Fruit fly (Drosophila melanogaster) whole organism, embryonic: ENCODE measurements around the gene nAChRalpha6.

Experiments used
- Ada2b ChIP-seq: fragments of 200-800 bp; sonication (Bioruptor generic); IDR thresholded peaks from 2 replicates; pipeline ENCODE4 v1.3.6; 2022; ENCODE audit warnings: missing biosample characterization, missing genetic modification characterization
- BEAF-32 ChIP-seq: fragments of 200-800 bp; sonication (Bioruptor generic); optimal IDR thresholded peaks from 3 replicates; lab custom pipeline; 2017; ENCODE audit warnings: missing biosample characterization, missing genetic modification characterization, mild to moderate bottlenecking, moderate library complexity, missing genetic modification reagents
- C15 ChIP-seq: fragments of 200-800 bp; sonication (Bioruptor generic); IDR thresholded peaks from 3 replicates; pipeline ENCODE4 v1.3.6; 2022; ENCODE audit warnings: missing biosample characterization, missing genetic modification characterization
- CG10979 ChIP-seq: fragments of 200-800 bp; sonication (Bioruptor generic); optimal IDR thresholded peaks from 2 replicates; lab custom pipeline; 2018; ENCODE audit warnings: missing biosample characterization, mild to moderate bottlenecking, missing genetic modification characterization, moderate library complexity
- CG12659 ChIP-seq: fragments of 200-800 bp; sonication (Bioruptor generic); optimal IDR thresholded peaks from 3 replicates; lab custom pipeline; 2017; ENCODE audit warnings: mild to moderate bottlenecking, missing biosample characterization, missing genetic modification reagents, missing genetic modification characterization
- CG13287 ChIP-seq: fragments of 200-800 bp; sonication (Bioruptor generic); IDR thresholded peaks from 2 replicates; pipeline ENCODE4 v1.3.6; 2022; ENCODE audit warnings: missing biosample characterization, missing genetic modification characterization; ENCODE audit not compliant: partially characterized antibody
- CG13775 ChIP-seq: fragments of 200-800 bp; sonication (Bioruptor generic); optimal IDR thresholded peaks from 3 replicates; lab custom pipeline; 2017; ENCODE audit warnings: missing biosample characterization, mild to moderate bottlenecking, missing genetic modification characterization
- CG15514 ChIP-seq: fragments of 200-800 bp; sonication (Bioruptor generic); optimal IDR thresholded peaks from 3 replicates; lab custom pipeline; 2017; ENCODE audit warnings: missing biosample characterization, missing genetic modification characterization, mild to moderate bottlenecking, moderate library complexity, missing genetic modification reagents
- CG16863 ChIP-seq: fragments of 200-800 bp; sonication (Bioruptor generic); optimal IDR thresholded peaks from 3 replicates; lab custom pipeline; 2016; ENCODE audit warnings: missing biosample characterization, missing genetic modification characterization
- CG18011 ChIP-seq: fragments of 200-800 bp; sonication (Bioruptor generic); optimal IDR thresholded peaks from 2 replicates; lab custom pipeline; 2017; ENCODE audit warnings: missing biosample characterization, missing genetic modification characterization, mild to moderate bottlenecking, moderate library complexity, missing genotype
- CG2129 ChIP-seq: fragments of 200-800 bp; sonication (Bioruptor generic); IDR thresholded peaks from 2 replicates; pipeline ENCODE4 v1.3.6; 2022; ENCODE audit warnings: missing biosample characterization, missing genetic modification characterization; ENCODE audit not compliant: partially characterized antibody
- CG2199 ChIP-seq: fragments of 200-800 bp; sonication (Bioruptor generic); IDR thresholded peaks from 3 replicates; pipeline ENCODE4 v1.3.6; 2022; ENCODE audit warnings: missing biosample characterization, missing genetic modification characterization
- CG2678 ChIP-seq: fragments of 200-800 bp; sonication (Bioruptor generic); optimal IDR thresholded peaks from 3 replicates; lab custom pipeline; 2019; ENCODE audit warnings: missing biosample characterization, mild to moderate bottlenecking, missing genetic modification characterization, moderate library complexity
- CG30020 ChIP-seq: fragments of 200-800 bp; optimal IDR thresholded peaks from 2 replicates; lab custom pipeline; 2019; ENCODE audit warnings: missing biosample characterization, mild to moderate bottlenecking, missing genetic modification characterization, moderate library complexity
- CG33213 ChIP-seq: fragments of 200-800 bp; sonication (Bioruptor generic); optimal IDR thresholded peaks from 3 replicates; lab custom pipeline; 2016; ENCODE audit warnings: missing biosample characterization, missing genetic modification characterization
- CG34224 ChIP-seq: fragments of 200-800 bp; sonication (Bioruptor generic); IDR thresholded peaks from 3 replicates; pipeline ENCODE4 v1.3.6; 2022; ENCODE audit warnings: missing biosample characterization, missing genetic modification characterization; ENCODE audit not compliant: partially characterized antibody
- CG6791 ChIP-seq: fragments of 200-800 bp; sonication (Bioruptor generic); IDR thresholded peaks from 3 replicates; pipeline ENCODE4 v1.3.6; 2022; ENCODE audit warnings: missing biosample characterization, missing genetic modification characterization; ENCODE audit not compliant: partially characterized antibody
- CG7372 ChIP-seq: fragments of 200-800 bp; sonication (Bioruptor generic); IDR thresholded peaks from 2 replicates; pipeline ENCODE4 v1.3.6; 2022; ENCODE audit warnings: missing biosample characterization, missing genetic modification characterization
- CG9609 ChIP-seq: fragments of 200-800 bp; sonication (Bioruptor generic); optimal IDR thresholded peaks from 3 replicates; lab custom pipeline; 2016; ENCODE audit warnings: missing biosample characterization, missing genetic modification characterization
- CG9797 ChIP-seq: fragments of 200-800 bp; sonication (Bioruptor generic); optimal IDR thresholded peaks from 3 replicates; lab custom pipeline; 2018; ENCODE audit warnings: missing biosample characterization, mild to moderate bottlenecking, missing genetic modification characterization
- Chrac-16 ChIP-seq: fragments of 200-800 bp; sonication (Bioruptor generic); optimal IDR thresholded peaks from 3 replicates; lab custom pipeline; 2016; ENCODE audit warnings: missing biosample characterization, missing genetic modification characterization
- D ChIP-seq, 2 experiments: fragments of 200-800 bp in 1 of 2; fragments of >200 bp in 1 of 2; sonication (Bioruptor generic) in 1 of 2; optimal IDR thresholded peaks; 2 replicates in 1 of 2; 3 replicates in 1 of 2; lab custom pipeline; 2017; ENCODE audit warnings: mild to moderate bottlenecking in 1 of 2, missing biosample characterization in 1 of 2, missing genetic modification characterization in 1 of 2, missing genetic modification reagents in 1 of 2
- Doc3 ChIP-seq: fragments of 200-800 bp; sonication (Bioruptor generic); IDR thresholded peaks from 3 replicates; pipeline ENCODE4 v1.3.6; 2022; ENCODE audit warnings: missing biosample characterization, missing genetic modification characterization; ENCODE audit not compliant: partially characterized antibody
- Dp ChIP-seq: fragments of 200-800 bp; sonication (Bioruptor generic); optimal IDR thresholded peaks from 2 replicates; lab custom pipeline; 2018; ENCODE audit warnings: missing biosample characterization, mild to moderate bottlenecking, missing genetic modification characterization, moderate library complexity
- E2f2 ChIP-seq: fragments of 200-800 bp; sonication (Bioruptor generic); IDR thresholded peaks from 2 replicates; pipeline ENCODE4 v1.3.6; 2022; ENCODE audit warnings: missing biosample characterization, missing genetic modification characterization
- HLH4C ChIP-seq: fragments of 200-800 bp; sonication (Bioruptor generic); IDR thresholded peaks from 3 replicates; pipeline ENCODE4 v1.3.6; 2022; ENCODE audit warnings: missing biosample characterization, missing genetic modification characterization; ENCODE audit not compliant: partially characterized antibody
- HLHmδ ChIP-seq: fragments of 200-800 bp; sonication (Bioruptor generic); optimal IDR thresholded peaks from 2 replicates; lab custom pipeline; 2018; ENCODE audit warnings: missing biosample characterization, mild to moderate bottlenecking, missing genetic modification characterization, moderate library complexity
- HmgZ ChIP-seq: fragments of 200-800 bp; sonication (Bioruptor generic); optimal IDR thresholded peaks from 2 replicates; lab custom pipeline; 2018; ENCODE audit warnings: missing biosample characterization, mild to moderate bottlenecking, missing genetic modification characterization
- MESR4 ChIP-seq: fragments of 200-800 bp; sonication (Bioruptor generic); optimal IDR thresholded peaks from 2 replicates; lab custom pipeline; 2018; ENCODE audit warnings: missing biosample characterization, mild to moderate bottlenecking, missing genetic modification characterization, moderate library complexity
- Meics ChIP-seq: fragments of 200-800 bp; sonication (Bioruptor generic); optimal IDR thresholded peaks from 2 replicates; lab custom pipeline; 2017; ENCODE audit warnings: missing biosample characterization, mild to moderate bottlenecking, missing genetic modification characterization
- Opbp ChIP-seq: fragments of 200-800 bp; sonication (Bioruptor generic); IDR thresholded peaks from 3 replicates; pipeline ENCODE4 v1.3.6; 2022; ENCODE audit warnings: missing biosample characterization, missing genetic modification characterization; ENCODE audit not compliant: partially characterized antibody
- Scr ChIP-seq: fragments of 200-800 bp; sonication (Bioruptor generic); IDR thresholded peaks from 2 replicates; pipeline ENCODE4 v1.3.6; 2022; ENCODE audit warnings: missing biosample characterization, missing genetic modification characterization; ENCODE audit not compliant: partially characterized antibody
- Side ChIP-seq: fragments of 200-800 bp; sonication (Bioruptor generic); optimal IDR thresholded peaks from 2 replicates; lab custom pipeline; 2016; ENCODE audit warnings: missing biosample characterization, missing genetic modification characterization
- Sox102F ChIP-seq: fragments of 200-800 bp; sonication (Bioruptor generic); optimal IDR thresholded peaks from 2 replicates; lab custom pipeline; 2018; ENCODE audit warnings: missing biosample characterization, mild to moderate bottlenecking, missing genetic modification characterization, moderate library complexity
- ato ChIP-seq: fragments of 200-800 bp; sonication (Bioruptor generic); IDR thresholded peaks from 2 replicates; pipeline ENCODE4 v1.3.6; 2022; ENCODE audit warnings: missing biosample characterization, missing genetic modification characterization; ENCODE audit not compliant: partially characterized antibody
- bbx ChIP-seq: fragments of 200-800 bp; sonication (Bioruptor generic); IDR thresholded peaks from 2 replicates; pipeline ENCODE4 v1.3.6; 2022; ENCODE audit warnings: missing biosample characterization, missing genetic modification characterization; ENCODE audit not compliant: partially characterized antibody
- chinmo ChIP-seq: fragments of 200-800 bp; sonication (Bioruptor generic); IDR thresholded peaks from 4 replicates; pipeline ENCODE4 v1.3.6; 2022; ENCODE audit warnings: missing biosample characterization, missing genetic modification characterization; ENCODE audit not compliant: partially characterized antibody
- ftz-f1 ChIP-seq: fragments of 200-800 bp; sonication (Bioruptor generic); optimal IDR thresholded peaks from 2 replicates; lab custom pipeline; 2016; ENCODE audit warnings: missing biosample characterization, missing genetic modification characterization
- gfzf ChIP-seq: fragments of 200-800 bp; sonication (Bioruptor generic); optimal IDR thresholded peaks from 2 replicates; lab custom pipeline; 2016; ENCODE audit warnings: missing biosample characterization, mild to moderate bottlenecking, missing genetic modification characterization, moderate library complexity
- nmo ChIP-seq: fragments of 200-800 bp; sonication (Bioruptor generic); optimal IDR thresholded peaks from 2 replicates; lab custom pipeline; 2018; ENCODE audit warnings: missing biosample characterization, mild to moderate bottlenecking, missing genetic modification characterization, moderate library complexity
- pzg ChIP-seq: fragments of 200-800 bp; sonication (Bioruptor generic); optimal IDR thresholded peaks from 3 replicates; lab custom pipeline; 2018; ENCODE audit warnings: missing biosample characterization, mild to moderate bottlenecking, missing genetic modification characterization, moderate library complexity
- sens ChIP-seq: fragments of 200-800 bp; sonication (Bioruptor generic); peaks from one replicate; lab custom pipeline; 2016; ENCODE audit warnings: missing biosample characterization, missing genetic modification characterization
- sim ChIP-seq: fragments of 200-800 bp; sonication (Bioruptor generic); IDR thresholded peaks from 2 replicates; pipeline ENCODE4 v1.3.6; 2022; ENCODE audit warnings: missing biosample characterization, missing genetic modification characterization
- stc ChIP-seq: fragments of 200-800 bp; sonication (Bioruptor generic); IDR thresholded peaks from 2 replicates; pipeline ENCODE4 v1.3.6; 2022; ENCODE audit warnings: missing biosample characterization, missing genetic modification characterization
- stwl ChIP-seq: fragments of 200-800 bp; sonication (Bioruptor generic); optimal IDR thresholded peaks from 3 replicates; lab custom pipeline; 2018; ENCODE audit warnings: missing biosample characterization, mild to moderate bottlenecking, missing genetic modification characterization, moderate library complexity
- zf30C ChIP-seq: fragments of 200-800 bp; sonication (Bioruptor generic); optimal IDR thresholded peaks from 3 replicates; lab custom pipeline; 2018; ENCODE audit warnings: missing biosample characterization, mild to moderate bottlenecking, missing genetic modification characterization

The nAChRalpha6 gene

dm6 chr2L:9792945-9793344 is 93.1 kb downstream of the nAChRalpha6 start, which contains the start of gene CG13123 (continued):
- no peak for TF ChIP-seq Ada2b (GFP tag; lab: Robert Waterston, UW)
- no peak for TF ChIP-seq stc
- TF ChIP-seq E2f2 (GFP tag; lab: Robert Waterston, UW): peak; percentile 63
- peak; percentile 83 for TF ChIP-seq gfzf (GFP tag; lab: Kevin White, UChicago)
- no peak for TF ChIP-seq CG16863 (GFP tag; lab: Kevin White, UChicago)
- no peak for TF ChIP-seq Sox102F
- no peak for TF ChIP-seq CG2129
- no peak for TF ChIP-seq CG2199 (GFP tag; lab: Robert Waterston, UW)
- TF ChIP-seq HLHmδ (GFP tag; lab: Kevin White, UChicago): no peak
- TF ChIP-seq CG13775 (GFP tag; lab: Kevin White, UChicago): no peak
- TF ChIP-seq HLH4C (GFP tag; lab: Robert Waterston, UW): 0 out of 3 replicates have a peak, but pooled peaks have one; percentile 8
- TF ChIP-seq sim (GFP tag; lab: Robert Waterston, UW): no peak
- TF ChIP-seq CG15514 (GFP tag; lab: Kevin White, UChicago): peak; percentile 39
- TF ChIP-seq MESR4 (GFP tag; lab: Kevin White, UChicago): peak; percentile 53
- no peak for TF ChIP-seq Side (GFP tag; lab: Kevin White, UChicago)
- TF ChIP-seq BEAF-32: peak; percentile 33
- no peak for TF ChIP-seq C15 (GFP tag; lab: Robert Waterston, UW)
- no peak for TF ChIP-seq CG7372 (GFP tag; lab: Robert Waterston, UW)
- TF ChIP-seq, all 482 proteins: peak for 33

- peak; percentile 62 for TF ChIP-seq CG12659 (GFP tag; lab: Kevin White, UChicago)
- TF ChIP-seq stwl (tag; lab: Kevin White, UChicago): peak; percentile 85
- TF ChIP-seq Dp (GFP tag; lab: Kevin White, UChicago): peak; percentile 41
- TF ChIP-seq CG18011: no peak
- no peak for TF ChIP-seq zf30C (GFP tag; lab: Kevin White, UChicago)
- TF ChIP-seq E2f2 (GFP tag; lab: Robert Waterston, UW): peak; percentile 51; the same call in 1 of the 2 replicates
- peak; percentile 3 for TF ChIP-seq CG33213 (GFP tag; lab: Kevin White, UChicago)
- peak; percentile 42; the same call in 1 of the 3 replicates for TF ChIP-seq Doc3 (GFP tag; lab: Robert Waterston, UW)
- peak; percentile 49 for TF ChIP-seq D (optimal IDR thresholded peaks at IDR 0.05; lab: Kevin White, UChicago)
- no peak for TF ChIP-seq D (GFP tag; optimal IDR thresholded peaks at IDR 0.05; lab: Kevin White, UChicago)
- peak; percentile 59; the same call in 1 of the 3 replicates for TF ChIP-seq Opbp (GFP tag; lab: Robert Waterston, UW)
- TF ChIP-seq nmo (GFP tag; lab: Kevin White, UChicago): peak; percentile 45
- peak; percentile 59 for TF ChIP-seq CG13287 (GFP tag; lab: Robert Waterston, UW)
- no peak for TF ChIP-seq CG2678 (tag; lab: Kevin White, UChicago)
- TF ChIP-seq Scr (GFP tag; lab: Robert Waterston, UW): peak; percentile 33; the same call in 1 of the 2 replicates
- TF ChIP-seq ftz-f1 (GFP tag; lab: Kevin White, UChicago): peak; percentile 46
- TF ChIP-seq CG9609: no peak
- 0 out of 2 replicates have a peak, but pooled peaks have one; percentile 24 for TF ChIP-seq bbx (GFP tag; lab: Robert Waterston, UW)
- TF ChIP-seq pzg: peak; percentile 94
- peak; percentile 54 for TF ChIP-seq HmgZ (tag; lab: Kevin White, UChicago)
- 0 out of 4 replicates have a peak, but pooled peaks have one; percentile 35 for TF ChIP-seq chinmo
- 0 out of 3 replicates have a peak, but pooled peaks have one; percentile 56 for TF ChIP-seq CG2199 (GFP tag; lab: Robert Waterston, UW)
- peak; percentile 16; the same call in 1 of the 3 replicates for TF ChIP-seq CG6791 (GFP tag; lab: Robert Waterston, UW)
- peak; percentile 50 for TF ChIP-seq sens (GFP tag; lab: Kevin White, UChicago)
- no peak for TF ChIP-seq Meics (GFP tag; lab: Kevin White, UChicago)
- 0 out of 3 replicates have a peak, but pooled peaks have one; percentile 9 for TF ChIP-seq CG34224 (GFP tag; lab: Robert Waterston, UW)
- no peak for TF ChIP-seq ato (GFP tag; lab: Robert Waterston, UW)
- no peak for TF ChIP-seq Chrac-16
- TF ChIP-seq CG9797 (GFP tag; lab: Kevin White, UChicago): peak; percentile 92
- TF ChIP-seq HLHmδ (GFP tag; lab: Kevin White, UChicago): peak; percentile 17
- peak; percentile 19 for TF ChIP-seq CG10979 (tag; lab: Kevin White, UChicago)
- TF ChIP-seq CG30020 (tag; lab: Kevin White, UChicago): peak; percentile 33
Observed at dm6 chr2L:9790535-9790992, 95.5 kb downstream of the nAChRalpha6 start, which contains the start of gene CG4036. Gene CG4036, plus strand, starts transcription at chr2L:9790882.
